Worm (Caenorhabditis elegans) whole organism, L2 larva: ENCODE data around the gene srh-282.

Experiments
- C34F6.9 ChIP-seq: fragments of 150-350 bp; optimal IDR thresholded peaks from 2 replicates; lab custom pipeline; 2014; ENCODE audit warnings: missing biosample characterization, missing genetic modification characterization
- F13H6.1 ChIP-seq: sonication (generic microtip); optimal IDR thresholded peaks from 2 replicates; lab custom pipeline; 2016; ENCODE audit warnings: missing genetic modification characterization, missing compliant biosample characterization
- Y55F3AM.14 ChIP-seq: fragments of 200-800 bp; sonication (Bioruptor generic); optimal IDR thresholded peaks from 2 replicates; lab custom pipeline; 2018; ENCODE audit warnings: mild to moderate bottlenecking, missing genetic modification characterization, missing compliant biosample characterization
- ZK546.5 ChIP-seq: sonication (generic microtip); optimal IDR thresholded peaks from 2 replicates; lab custom pipeline; 2017; ENCODE audit warnings: missing biosample characterization, missing genetic modification characterization
- alr-1 ChIP-seq: fragments of 150-350 bp; optimal IDR thresholded peaks from 2 replicates; lab custom pipeline; 2014; ENCODE audit warnings: missing biosample characterization, missing genetic modification characterization
- ama-1 ChIP-seq: fragments of 150-350 bp; optimal IDR thresholded peaks from 2 replicates; lab custom pipeline; 2018; ENCODE audit warnings: inconsistent platforms
- blmp-1 ChIP-seq: sonication (generic microtip); optimal IDR thresholded peaks from 2 replicates; lab custom pipeline; 2017; ENCODE audit warnings: missing genetic modification characterization, mild to moderate bottlenecking, missing compliant biosample characterization, antibody characterized with exemption, moderate library complexity; ENCODE audit not compliant: insufficient read depth
- crh-2 ChIP-seq: sonication (generic microtip); optimal IDR thresholded peaks from 2 replicates; lab custom pipeline; 2017; ENCODE audit warnings: missing biosample characterization, missing genetic modification characterization
- egl-27 ChIP-seq: sonication (generic microtip); optimal IDR thresholded peaks from 3 replicates; lab custom pipeline; 2017; ENCODE audit warnings: missing biosample characterization, missing genetic modification reagents, missing genetic modification characterization
- elt-1 ChIP-seq: fragments of 150-350 bp; optimal IDR thresholded peaks from 2 replicates; lab custom pipeline; 2014; ENCODE audit warnings: missing biosample characterization, missing genetic modification characterization
- fos-1 ChIP-seq: fragments of 150-350 bp; optimal IDR thresholded peaks from 2 replicates; lab custom pipeline; 2014; ENCODE audit warnings: missing biosample characterization, missing genetic modification characterization
- gmeb-1 ChIP-seq: fragments of 150-350 bp; optimal IDR thresholded peaks from 2 replicates; lab custom pipeline; 2014; ENCODE audit warnings: missing biosample characterization, missing genetic modification characterization
- lin-11 ChIP-seq: fragments of 150-350 bp; sonication (generic microtip); optimal IDR thresholded peaks from 2 replicates; lab custom pipeline; 2014; ENCODE audit warnings: missing biosample characterization, missing genetic modification characterization, inconsistent platforms, mixed read lengths
- lin-39 ChIP-seq: fragments of 150-350 bp; optimal IDR thresholded peaks from 2 replicates; lab custom pipeline; 2014; ENCODE audit warnings: missing biosample characterization, missing genetic modification reagents, missing genetic modification characterization
- lsy-2 ChIP-seq, 2 experiments: fragments of 150-350 bp in 1 of 2; sonication (generic microtip) in 1 of 2; optimal IDR thresholded peaks; 2 replicates each; lab custom pipeline; 2014 to 2017; ENCODE audit warnings: missing biosample characterization in 2 of 2, missing genetic modification characterization in 2 of 2
- mdl-1 ChIP-seq, 2 experiments: fragments of 150-350 bp in 1 of 2; sonication (generic microtip) in 1 of 2; optimal IDR thresholded peaks; 2 replicates each; lab custom pipeline; 2017; ENCODE audit warnings: missing biosample characterization in 2 of 2, missing genetic modification characterization in 2 of 2
- nhr-10 ChIP-seq: sonication (generic microtip); optimal IDR thresholded peaks from 2 replicates; lab custom pipeline; 2017; ENCODE audit warnings: missing biosample characterization, missing genetic modification characterization
- nhr-11 ChIP-seq: fragments of 150-350 bp; optimal IDR thresholded peaks from 2 replicates; lab custom pipeline; 2014; ENCODE audit warnings: missing biosample characterization, missing genetic modification characterization
- nhr-12 ChIP-seq: fragments of 150-350 bp; optimal IDR thresholded peaks from 2 replicates; lab custom pipeline; 2014; ENCODE audit warnings: missing biosample characterization, missing genetic modification characterization
- nhr-129 ChIP-seq: fragments of 150-350 bp; optimal IDR thresholded peaks from 2 replicates; lab custom pipeline; 2014; ENCODE audit warnings: missing biosample characterization, missing genetic modification characterization
- nhr-21 ChIP-seq: fragments of 150-350 bp; optimal IDR thresholded peaks from 2 replicates; lab custom pipeline; 2014; ENCODE audit warnings: missing biosample characterization, missing genetic modification characterization
- nhr-23 ChIP-seq: fragments of 150-350 bp; optimal IDR thresholded peaks from 2 replicates; lab custom pipeline; 2014; ENCODE audit warnings: missing biosample characterization, missing genetic modification reagents, missing genetic modification characterization
- nhr-237 ChIP-seq: fragments of 150-350 bp; optimal IDR thresholded peaks from 2 replicates; lab custom pipeline; 2014; ENCODE audit warnings: missing biosample characterization, missing genetic modification characterization
- nhr-25 ChIP-seq: fragments of 150-350 bp; sonication (generic microtip); optimal IDR thresholded peaks from 3 replicates; lab custom pipeline; 2014; ENCODE audit warnings: missing biosample characterization, missing genetic modification characterization
- nhr-6 ChIP-seq: fragments of 150-350 bp; optimal IDR thresholded peaks from 2 replicates; lab custom pipeline; 2014; ENCODE audit warnings: missing biosample characterization, missing genetic modification characterization
- nhr-77 ChIP-seq: fragments of 150-350 bp; optimal IDR thresholded peaks from 2 replicates; lab custom pipeline; 2014; ENCODE audit warnings: missing biosample characterization, missing genetic modification characterization
- peb-1 ChIP-seq: fragments of 150-350 bp; optimal IDR thresholded peaks from 2 replicates; lab custom pipeline; 2014; ENCODE audit warnings: missing biosample characterization, missing genetic modification characterization
- skn-1 ChIP-seq: sonication (generic microtip); optimal IDR thresholded peaks from 2 replicates; lab custom pipeline; 2017; ENCODE audit warnings: missing biosample characterization, missing genetic modification characterization
- sma-3 ChIP-seq: sonication (generic microtip); optimal IDR thresholded peaks from 2 replicates; lab custom pipeline; 2016; ENCODE audit warnings: missing genetic modification reagents, missing genetic modification characterization, missing compliant biosample characterization
- sma-9 ChIP-seq, 2 experiments: fragments of 150-350 bp in 1 of 2; sonication (generic microtip) in 1 of 2; optimal IDR thresholded peaks; 2 replicates each; lab custom pipeline; 2014 to 2016; ENCODE audit warnings: missing genetic modification characterization in 2 of 2, mild to moderate bottlenecking in 1 of 2, missing biosample characterization in 1 of 2, missing compliant biosample characterization in 1 of 2, missing genetic modification reagents in 1 of 2, moderate library complexity in 1 of 2
- unc-39 ChIP-seq: fragments of 150-350 bp; optimal IDR thresholded peaks from 2 replicates; lab custom pipeline; 2014; ENCODE audit warnings: missing biosample characterization, missing genetic modification characterization
- unc-62 ChIP-seq: fragments of 150-350 bp; optimal IDR thresholded peaks from 2 replicates; lab custom pipeline; 2014; ENCODE audit warnings: missing biosample characterization, missing genetic modification reagents, missing genetic modification characterization
- ztf-1 ChIP-seq: fragments of 200-800 bp; sonication (Bioruptor generic); conservative IDR thresholded peaks from 2 replicates; pipeline ENCODE4 v1.3.6; 2022; ENCODE audit warnings: missing genetic modification characterization, missing compliant biosample characterization
- ztf-11 ChIP-seq: sonication (generic microtip); optimal IDR thresholded peaks from 2 replicates; lab custom pipeline; 2017; ENCODE audit warnings: missing biosample characterization, missing genetic modification characterization
- ztf-4 ChIP-seq: fragments of 150-350 bp; optimal IDR thresholded peaks from 2 replicates; lab custom pipeline; 2014; ENCODE audit warnings: missing biosample characterization, missing genetic modification characterization

The srh-282 gene

DNA sequence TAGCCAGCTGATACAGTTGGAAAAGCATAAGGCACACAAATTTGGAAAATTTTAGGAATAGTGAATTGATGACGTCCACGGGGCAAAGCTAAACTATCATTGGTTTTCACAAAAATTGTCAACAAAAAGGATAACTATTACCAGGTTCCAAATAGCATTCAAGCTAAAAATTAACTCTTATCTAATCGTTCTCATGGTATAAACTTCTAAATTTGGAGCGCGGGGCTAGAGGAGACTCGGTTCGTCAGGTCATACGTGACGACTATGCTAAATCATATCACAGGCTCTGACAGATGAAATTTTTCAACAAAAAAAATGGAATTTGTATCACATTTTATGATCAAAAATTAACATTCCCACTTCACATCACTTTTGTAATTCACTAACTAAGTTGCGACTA lies 26.0 kb upstream of the srh-282 start:
- TF ChIP-seq C34F6.9 (tag; lab: Kevin White, UChicago): no peak

ce11 chrIV:298204-298603 lies 25.0 kb upstream of the srh-282 start, which contains the start of gene pnp-1:
TSS of gene pnp-1 (minus strand) at chrIV:298304.
- TF ChIP-seq C34F6.9 (tag; lab: Kevin White, UChicago): no peak
- TF ChIP-seq nhr-12 (tag; lab: Kevin White, UChicago): no peak
- no peak for TF ChIP-seq Y55F3AM.14 (GFP tag; lab: Kevin White, UChicago)
- no peak for TF ChIP-seq skn-1 (tag; lab: Kevin White, UChicago)
- no peak for TF ChIP-seq nhr-21
- TF ChIP-seq nhr-23 (tag; lab: Kevin White, UChicago): no peak
- TF ChIP-seq unc-39 (tag; lab: Kevin White, UChicago): no peak
- no peak for TF ChIP-seq nhr-10
- no peak for TF ChIP-seq nhr-11
- no peak for TF ChIP-seq fos-1 (tag; lab: Kevin White, UChicago)
- no peak for TF ChIP-seq nhr-237 (tag; lab: Kevin White, UChicago)
- no peak for TF ChIP-seq nhr-129 (tag; lab: Kevin White, UChicago)
- TF ChIP-seq ztf-4: no peak
- TF ChIP-seq, all 48 proteins: peak for 0

DNA sequence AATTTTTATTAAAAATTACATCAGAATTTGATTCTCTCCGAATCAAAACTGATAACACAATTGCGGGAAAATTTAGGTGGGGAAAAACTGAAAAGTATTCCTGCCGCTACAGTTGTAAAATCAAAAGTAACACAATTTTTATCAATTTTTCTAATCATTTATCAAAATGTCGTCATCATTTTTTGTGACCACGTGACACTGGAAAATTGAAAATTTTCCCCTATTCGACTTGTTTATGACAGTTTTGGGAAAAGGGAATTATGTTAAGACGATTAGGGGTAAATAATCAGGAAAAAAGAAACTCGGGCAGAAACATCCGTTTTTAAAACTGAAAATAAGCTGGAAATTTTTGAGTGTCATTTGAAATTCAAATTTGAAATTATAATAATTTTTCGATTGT lies 23.6 kb upstream of the srh-282 start:
- TF ChIP-seq fos-1 (tag; lab: Kevin White, UChicago): peak; percentile 55
- peak in 1 of 2 experiments; percentile 25 for TF ChIP-seq mdl-1 (tag; optimal IDR thresholded peaks at IDR 0.05; lab: Kevin White, UChicago)
- TF ChIP-seq crh-2 (tag; lab: Kevin White, UChicago): peak; percentile 71
- TF ChIP-seq nhr-77: no peak
- TF ChIP-seq gmeb-1 (tag; lab: Kevin White, UChicago): peak; percentile 70
- TF ChIP-seq unc-62: no peak
- peak; percentile 58 for TF ChIP-seq sma-9 (GFP tag; optimal IDR thresholded peaks at IDR 0.05; lab: Kevin White, UChicago)
- no peak for TF ChIP-seq sma-9 (tag; optimal IDR thresholded peaks at IDR 0.05; lab: Kevin White, UChicago)
- peak; percentile 29 for TF ChIP-seq sma-3 (GFP tag; lab: Kevin White, UChicago)
- peak in 1 of 2 experiments; percentile 13 for TF ChIP-seq lsy-2 (tag; optimal IDR thresholded peaks at IDR 0.05; lab: Kevin White, UChicago)

DNA sequence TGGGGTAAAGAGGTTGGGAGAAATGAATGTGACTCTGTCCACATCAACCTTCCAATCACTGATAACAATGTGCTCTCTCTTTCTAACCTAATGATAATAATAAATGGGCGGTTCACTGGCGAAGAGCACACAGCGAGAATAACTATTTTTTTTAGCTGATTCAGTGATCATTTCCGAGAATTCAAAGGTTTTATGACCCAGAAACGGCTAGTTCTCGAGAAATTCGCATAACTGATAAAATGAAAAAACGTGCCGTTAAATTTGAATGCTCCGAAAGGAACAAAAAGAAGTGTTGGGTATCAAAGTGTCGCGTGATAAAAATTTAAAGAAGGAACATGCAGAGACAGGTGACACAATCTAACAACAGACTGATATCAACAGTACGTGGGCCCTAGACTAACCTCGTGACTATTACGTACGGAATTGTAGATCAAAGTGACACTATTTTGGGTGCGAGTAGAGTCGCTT lies 22.6 kb upstream of the srh-282 start:
- TF ChIP-seq gmeb-1 (tag; lab: Kevin White, UChicago): peak; percentile 38
- peak; percentile 14 for TF ChIP-seq nhr-129 (tag; lab: Kevin White, UChicago)
- no peak for TF ChIP-seq skn-1 (tag; lab: Kevin White, UChicago)
- no peak for TF ChIP-seq C34F6.9 (tag; lab: Kevin White, UChicago)
- TF ChIP-seq fos-1 (tag; lab: Kevin White, UChicago): peak; percentile 79
- TF ChIP-seq blmp-1: no peak
- no peak for TF ChIP-seq nhr-12 (tag; lab: Kevin White, UChicago)
- no peak for TF ChIP-seq F13H6.1 (tag; lab: Kevin White, UChicago)
- no peak for TF ChIP-seq egl-27 (tag; lab: Kevin White, UChicago)
- no peak for TF ChIP-seq lin-39 (tag; lab: Kevin White, UChicago)
- TF ChIP-seq nhr-237 (tag; lab: Kevin White, UChicago): no peak
- TF ChIP-seq ztf-11 (tag; lab: Kevin White, UChicago): no peak
- TF ChIP-seq mdl-1 (tag; optimal IDR thresholded peaks at IDR 0.05; lab: Kevin White, UChicago): peak in 1 of 2 experiments; percentile 40
- no peak for TF ChIP-seq ztf-4
- TF ChIP-seq nhr-6 (tag; lab: Kevin White, UChicago): no peak
- TF ChIP-seq unc-39 (tag; lab: Kevin White, UChicago): no peak
- no peak for TF ChIP-seq ztf-1 (GFP tag; lab: Robert Waterston, UW)
- peak; percentile 66 for TF ChIP-seq crh-2 (tag; lab: Kevin White, UChicago)
- TF ChIP-seq elt-1: no peak
- no peak for TF ChIP-seq peb-1 (tag; lab: Kevin White, UChicago)
- TF ChIP-seq Y55F3AM.14 (GFP tag; lab: Kevin White, UChicago): no peak
- TF ChIP-seq nhr-25 (tag; lab: Kevin White, UChicago): no peak
- peak; percentile 53 for TF ChIP-seq sma-9 (GFP tag; optimal IDR thresholded peaks at IDR 0.05; lab: Kevin White, UChicago)
- TF ChIP-seq sma-9 (tag; optimal IDR thresholded peaks at IDR 0.05; lab: Kevin White, UChicago): no peak
- no peak for TF ChIP-seq lin-11 (tag; lab: Kevin White, UChicago)
- TF ChIP-seq unc-62: no peak
- no peak for TF ChIP-seq alr-1 (tag; lab: Kevin White, UChicago)
- no peak for TF ChIP-seq ZK546.5 (tag; lab: Kevin White, UChicago)
- no peak for TF ChIP-seq ama-1 (lab: Kevin White, UChicago)
- TF ChIP-seq lsy-2 (tag; optimal IDR thresholded peaks at IDR 0.05; lab: Kevin White, UChicago): no peak
